Worm (Caenorhabditis elegans): ENCODE measurements around the gene Y45F10B.59.
A peak's percentile ranks its signal among the peaks of the same experiment; 100 is the strongest.

Gene Y45F10B.59

ce11 chrIV:13601973-13602669, at the start of gene Y45F10B.59 (continued):
- TF ChIP-seq rpc-1 (optimal IDR thresholded peaks at IDR 0.05) (no peak), rpc-1 (tag; optimal IDR thresholded peaks at IDR 0.05) (no peak), madf-10 (tag; optimal IDR thresholded peaks at IDR 0.05) (no peak), madf-8 (GFP tag; conservative IDR thresholded peaks at IDR 0.05) (no peak), F52B5.7 (tag; optimal IDR thresholded peaks at IDR 0.05) (no peak)

ce11 chrIV:13554350-13554749, 48.1 kb upstream of the Y45F10B.59 start:
- no peak for TF ChIP-seq ztf-25 (GFP tag; IDR thresholded peaks at IDR 0.05)
- TF ChIP-seq ztf-22 (GFP tag; optimal IDR thresholded peaks at IDR 0.05): no peak
- no peak for TF ChIP-seq dpl-1 (GFP tag; optimal IDR thresholded peaks at IDR 0.05)
- no peak for TF ChIP-seq snpc-4 (GFP tag; optimal IDR thresholded peaks at IDR 0.05)
- no peak for TF ChIP-seq snpc-4 (tag; optimal IDR thresholded peaks at IDR 0.05)
- no peak for TF ChIP-seq madf-10 (tag; optimal IDR thresholded peaks at IDR 0.05)
- no peak for TF ChIP-seq F10E7.11 (tag; optimal IDR thresholded peaks at IDR 0.05)
- TF ChIP-seq ceh-79 (tag; optimal IDR thresholded peaks at IDR 0.05): no peak
- TF ChIP-seq madf-8 (GFP tag; conservative IDR thresholded peaks at IDR 0.05): no peak
- no peak for TF ChIP-seq dox-1 (GFP tag; IDR thresholded peaks at IDR 0.05)
- TF ChIP-seq K12H6.12 (tag; optimal IDR thresholded peaks at IDR 0.05): no peak
- no peak for TF ChIP-seq snpc-1.3 (tag; optimal IDR thresholded peaks at IDR 0.05; ENCODE audit: insufficient read depth)
- no peak for TF ChIP-seq efl-1 (GFP tag; optimal IDR thresholded peaks at IDR 0.05)
- no peak for TF ChIP-seq ets-4 (GFP tag; optimal IDR thresholded peaks at IDR 0.05)
- TF ChIP-seq ztf-28 (GFP tag; IDR thresholded peaks at IDR 0.05): no peak
- no peak for TF ChIP-seq nhr-120 (GFP tag; IDR thresholded peaks at IDR 0.05)

- TF ChIP-seq efl-1 (GFP tag; optimal IDR thresholded peaks at IDR 0.05): no peak
- TF ChIP-seq lin-40 (tag; optimal IDR thresholded peaks at IDR 0.05): no peak
- TF ChIP-seq zim-3 (tag; optimal IDR thresholded peaks at IDR 0.05): no peak
- no peak for TF ChIP-seq ceh-91 (GFP tag; IDR thresholded peaks at IDR 0.05)
- TF ChIP-seq D2030.7 (GFP tag; IDR thresholded peaks at IDR 0.05): no peak
- no peak for TF ChIP-seq B0019.2 (GFP tag; conservative IDR thresholded peaks at IDR 0.05)
- TF ChIP-seq Y95B8A.8 (GFP tag; IDR thresholded peaks at IDR 0.05): no peak
Observed at ce11 chrIV:13555508-13555907, 46.9 kb upstream of the Y45F10B.59 start.

- TF ChIP-seq mel-28 (tag; optimal IDR thresholded peaks at IDR 0.05; ENCODE audit: borderline replicate concordance) (no peak), nhr-179 (tag; optimal IDR thresholded peaks at IDR 0.05) (no peak), snpc-3.4 (tag; optimal IDR thresholded peaks at IDR 0.05) (no peak), Y79H2A.3 (GFP tag; conservative IDR thresholded peaks at IDR 0.05) (no peak), ceh-58 (GFP tag; IDR thresholded peaks at IDR 0.05) (no peak), hrde-1 (tag; optimal IDR thresholded peaks at IDR 0.05; ENCODE audit: borderline replicate concordance) (no peak), ceh-91 (GFP tag; IDR thresholded peaks at IDR 0.05) (no peak), madf-8 (GFP tag; conservative IDR thresholded peaks at IDR 0.05) (no peak), Y53G8AR.9 (GFP tag; conservative IDR thresholded peaks at IDR 0.05) (no peak), ztf-22 (GFP tag; optimal IDR thresholded peaks at IDR 0.05) (no peak)
Observed at ce11 chrIV:13557393-13557792, 45.0 kb upstream of the Y45F10B.59 start.

- TF ChIP-seq zfh-2 (GFP tag; conservative IDR thresholded peaks at IDR 0.05) (peak; percentile 65; the same call in 1 of the 2 replicates), snpc-1.3 (tag; optimal IDR thresholded peaks at IDR 0.05; ENCODE audit: insufficient read depth) (no peak)
Observed at ce11 chrIV:13559020-13559419, 43.4 kb upstream of the Y45F10B.59 start.
